Fruit fly (Drosophila melanogaster) whole organism, prepupa: ENCODE measurements around the gene Ndc1.

ENCODE experiments used
- CG1621 ChIP-seq: fragments of 200-800 bp; sonication (Bioruptor generic); optimal IDR thresholded peaks from 3 replicates; lab custom pipeline; 2018; ENCODE audit warnings: missing biosample characterization, mild to moderate bottlenecking, missing genetic modification characterization
- CG6163 ChIP-seq: fragments of 200-800 bp; sonication (Bioruptor generic); IDR thresholded peaks from 3 replicates; pipeline ENCODE4 v1.3.6; 2022; ENCODE audit warnings: missing biosample characterization, missing genetic modification characterization
- Eip75B ChIP-seq: fragments of 200-800 bp; sonication (Bioruptor generic); optimal IDR thresholded peaks from 3 replicates; lab custom pipeline; 2016; ENCODE audit warnings: missing biosample characterization, missing genetic modification characterization
- Eip78C ChIP-seq: fragments of 200-800 bp; sonication (Bioruptor generic); peaks from one replicate; lab custom pipeline; 2016; ENCODE audit warnings: missing biosample characterization, missing genetic modification characterization
- Hr39 ChIP-seq: fragments of 200-800 bp; sonication (Bioruptor generic); optimal IDR thresholded peaks from 2 replicates; lab custom pipeline; 2016; ENCODE audit warnings: missing biosample characterization, missing genetic modification characterization
- Lpt ChIP-seq: fragments of 200-800 bp; sonication (Bioruptor generic); optimal IDR thresholded peaks from 3 replicates; lab custom pipeline; 2016; ENCODE audit warnings: missing biosample characterization, missing genetic modification characterization
- eg ChIP-seq: fragments of 200-800 bp; sonication (Bioruptor generic); IDR thresholded peaks from 3 replicates; pipeline ENCODE4 v1.3.6; 2022; ENCODE audit warnings: missing biosample characterization, missing genetic modification characterization
- fd85E ChIP-seq: fragments of 200-800 bp; sonication (Bioruptor generic); optimal IDR thresholded peaks from 3 replicates; lab custom pipeline; 2016; ENCODE audit warnings: missing biosample characterization, missing genetic modification characterization

dm6 chr3R:23890886-23891285, 33.3 kb upstream of the Ndc1 start, which contains the start of gene TfIIA-S:
- TF ChIP-seq Eip75B (GFP tag; lab: Kevin White, UChicago) (no peak), Eip78C (GFP tag; lab: Kevin White, UChicago) (peak; percentile 59), eg (GFP tag; lab: Robert Waterston, UW) (no peak), CG1621 (peak; percentile 65), Lpt (GFP tag; lab: Kevin White, UChicago) (no peak), fd85E (GFP tag; lab: Kevin White, UChicago) (no peak), Hr39 (GFP tag; lab: Kevin White, UChicago) (peak; percentile 63), CG6163 (no peak)
